Fruit fly (Drosophila melanogaster): ENCODE measurements around the gene Atx-1.

- TF ChIP-seq CG6792 (GFP tag; optimal IDR thresholded peaks at IDR 0.05) (no peak), Sox15 (GFP tag; optimal IDR thresholded peaks at IDR 0.05) (no peak), salr (GFP tag; optimal IDR thresholded peaks at IDR 0.05) (no peak)
Observed at dm6 chrX:6776934-6777333, 46.1 kb upstream of the Atx-1 start.

All from whole organism, prepupa.